Fruit fly (Drosophila melanogaster): ENCODE data around the gene Ent2.

Gene Ent2

DNA sequence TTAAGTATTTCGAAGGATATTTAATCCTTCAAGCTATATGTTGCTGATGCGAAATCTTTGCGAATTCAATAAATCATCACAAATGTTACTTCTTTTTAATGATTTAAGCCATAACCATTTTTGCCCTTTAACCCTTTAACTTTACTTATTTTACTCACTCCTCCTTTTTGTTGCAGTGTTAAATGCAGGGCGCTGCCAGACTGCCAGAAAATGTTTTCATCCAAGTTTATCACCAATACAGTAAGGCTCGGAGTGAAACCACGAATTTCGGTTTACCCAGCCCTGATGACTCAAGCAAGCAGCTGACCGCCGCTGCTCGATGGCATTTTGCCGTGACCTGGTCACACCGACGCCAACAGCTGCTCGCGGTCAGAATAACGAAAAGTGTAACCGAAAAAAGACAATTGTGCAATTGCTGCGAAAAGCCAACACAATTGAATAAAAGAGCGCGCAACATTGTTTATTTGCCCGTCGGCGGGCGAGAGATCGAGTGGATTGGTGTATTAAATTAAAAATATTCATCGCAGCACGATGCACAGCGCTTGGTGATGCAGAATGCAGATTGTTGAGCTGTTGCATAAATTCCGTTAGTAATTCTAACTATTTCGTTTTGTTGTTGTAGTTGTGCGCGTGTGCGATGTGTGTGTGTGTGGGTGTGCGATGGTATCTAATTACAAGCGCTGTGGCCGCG, 48.7 kb downstream of the Ent2 start, which contains the start of gene CG11050 (continued):
- peak; percentile 43 for TF ChIP-seq ssp (GFP tag; IDR thresholded peaks at IDR 0.05)
- TF ChIP-seq crol (GFP tag; IDR thresholded peaks at IDR 0.05): 0 out of 2 replicates have a peak, but pooled peaks have one; percentile 17
- peak; percentile 56 for TF ChIP-seq NC2α (GFP tag; optimal IDR thresholded peaks at IDR 0.05)
- TF ChIP-seq CG17802 (tag; optimal IDR thresholded peaks at IDR 0.05): peak; percentile 18
- TF ChIP-seq CG15514 (GFP tag; optimal IDR thresholded peaks at IDR 0.05): peak; percentile 91
- peak; percentile 90 for TF ChIP-seq gfzf (GFP tag; optimal IDR thresholded peaks at IDR 0.05)
- peak; percentile 86 for TF ChIP-seq CG30403 (GFP tag; optimal IDR thresholded peaks at IDR 0.05)
- TF ChIP-seq CG15696 (tag; optimal IDR thresholded peaks at IDR 0.05): peak; percentile 49
- TF ChIP-seq Hsf (GFP tag; optimal IDR thresholded peaks at IDR 0.05): peak; percentile 82
- peak; percentile 61 for TF ChIP-seq ATbp (GFP tag; optimal IDR thresholded peaks at IDR 0.05)
- TF ChIP-seq cas (GFP tag; IDR thresholded peaks at IDR 0.05): peak; percentile 80
- peak; percentile 46 for TF ChIP-seq CG34376 (GFP tag; optimal IDR thresholded peaks at IDR 0.05)
- TF ChIP-seq CG5245 (GFP tag; optimal IDR thresholded peaks at IDR 0.05): peak; percentile 52
- TF ChIP-seq Blimp-1 (GFP tag; optimal IDR thresholded peaks at IDR 0.05): peak; percentile 71
- TF ChIP-seq tup (GFP tag; optimal IDR thresholded peaks at IDR 0.05): peak; percentile 6
- peak; percentile 30 for TF ChIP-seq ab (GFP tag; optimal IDR thresholded peaks at IDR 0.05)
- TF ChIP-seq CG4360 (GFP tag; IDR thresholded peaks at IDR 0.05): peak; percentile 13; the same call in 1 of the 2 replicates
- peak; percentile 80 for TF ChIP-seq Antp (GFP tag; optimal IDR thresholded peaks at IDR 0.05)
- peak; percentile 88 for TF ChIP-seq CG16779 (GFP tag; IDR thresholded peaks at IDR 0.05)
- TF ChIP-seq Sry-β (GFP tag; optimal IDR thresholded peaks at IDR 0.05): peak; percentile 40
- TF ChIP-seq CG31441 (GFP tag; IDR thresholded peaks at IDR 0.05): peak; percentile 72
- peak; percentile 87 for TF ChIP-seq HmgZ (tag; optimal IDR thresholded peaks at IDR 0.05)
- peak; percentile 73 for TF ChIP-seq CG1647 (GFP tag; optimal IDR thresholded peaks at IDR 0.05)
- TF ChIP-seq HmgD (GFP tag; optimal IDR thresholded peaks at IDR 0.05): peak; percentile 97
- TF ChIP-seq Rfx (GFP tag; IDR thresholded peaks at IDR 0.05): peak; percentile 88
- no peak for TF ChIP-seq CG1832 (GFP tag; optimal IDR thresholded peaks at IDR 0.05)
- TF ChIP-seq CG18599 (GFP tag; optimal IDR thresholded peaks at IDR 0.05): peak; percentile 52
- TF ChIP-seq mam (GFP tag; optimal IDR thresholded peaks at IDR 0.05): peak; percentile 87
- TF ChIP-seq pan (optimal IDR thresholded peaks at IDR 0.05): no peak
- peak in 1 of 2 experiments; percentile 83 for TF ChIP-seq pan (GFP tag; optimal IDR thresholded peaks at IDR 0.05 in 1 of 2, IDR thresholded peaks at IDR 0.05 in 1 of 2)
- no peak for TF ChIP-seq CG10543 (GFP tag; optimal IDR thresholded peaks at IDR 0.05)
- peak; percentile 70 for TF ChIP-seq CG12219 (GFP tag; optimal IDR thresholded peaks at IDR 0.05)
- peak; percentile 16 for TF ChIP-seq CG14965 (GFP tag; optimal IDR thresholded peaks at IDR 0.05; ENCODE audit: borderline replicate concordance)
- TF ChIP-seq Awh (GFP tag; IDR thresholded peaks at IDR 0.05): peak; percentile 39; the same call in 1 of the 2 replicates
- peak; percentile 81 for TF ChIP-seq fu2 (GFP tag; optimal IDR thresholded peaks at IDR 0.05)
- peak; percentile 66 for TF ChIP-seq CG4617 (GFP tag; optimal IDR thresholded peaks at IDR 0.05; ENCODE audit: borderline replicate concordance)
- TF ChIP-seq maf-S (GFP tag; optimal IDR thresholded peaks at IDR 0.05): peak; percentile 82
- peak; percentile 67; the same call in 2 of the 3 replicates for TF ChIP-seq Opbp (GFP tag; IDR thresholded peaks at IDR 0.05; ENCODE audit: partially characterized antibody)
- TF ChIP-seq CG6654 (GFP tag; optimal IDR thresholded peaks at IDR 0.05): peak; percentile 33
- TF ChIP-seq CG15601 (tag; optimal IDR thresholded peaks at IDR 0.05): peak; percentile 72
- peak; percentile 32 for TF ChIP-seq CG33557 (GFP tag; optimal IDR thresholded peaks at IDR 0.05)
- peak; percentile 60 for TF ChIP-seq ash1 (GFP tag; optimal IDR thresholded peaks at IDR 0.05)
- peak; percentile 61 for TF ChIP-seq onecut (GFP tag; IDR thresholded peaks at IDR 0.05)
- peak; percentile 43 for TF ChIP-seq CG16815 (GFP tag; optimal IDR thresholded peaks at IDR 0.05)
- peak; percentile 30; the same call in 1 of the 3 replicates for TF ChIP-seq sr (GFP tag; IDR thresholded peaks at IDR 0.05)
- peak; percentile 99 for TF ChIP-seq Lhr (GFP tag; optimal IDR thresholded peaks at IDR 0.05)
- TF ChIP-seq Mad (GFP tag; optimal IDR thresholded peaks at IDR 0.05): peak; percentile 83
- TF ChIP-seq CG17186 (GFP tag; optimal IDR thresholded peaks at IDR 0.05): peak; percentile 63
- peak; percentile 64 for TF ChIP-seq CrebB (tag; optimal IDR thresholded peaks at IDR 0.05)

All from whole organism, embryonic.